Worm (Caenorhabditis elegans) whole organism, dauer: ENCODE data around the gene nhr-78.

ENCODE experiments used
- unc-62 ChIP-seq: sonication (generic microtip); optimal IDR thresholded peaks from 2 replicates; lab custom pipeline; 2017; ENCODE audit warnings: missing biosample characterization, missing genetic modification reagents, missing genetic modification characterization

Gene nhr-78

ce11 chrIV:4284989-4285388, 7.3 kb upstream of the nhr-78 start:
- no peak for TF ChIP-seq unc-62 (GFP tag; lab: Kevin White, UChicago)

- no peak for TF ChIP-seq unc-62 (GFP tag; lab: Kevin White, UChicago)
Measured at ce11 chrIV:4284020-4284419, 6.3 kb upstream of the nhr-78 start, which contains the start of gene F15E6.6. Gene F15E6.6, minus strand, starts transcription at chrIV:4284120.

ce11 chrIV:4272167-4272566, 5.5 kb downstream of the nhr-78 start, which contains the start of gene F36A4.1:
Gene F36A4.1, plus strand, starts transcription at chrIV:4272467.
- no peak for TF ChIP-seq unc-62 (GFP tag; lab: Kevin White, UChicago)

- no peak for TF ChIP-seq unc-62 (GFP tag; lab: Kevin White, UChicago)
Measured at ce11 chrIV:4270925-4271324, 6.8 kb downstream of the nhr-78 start, which contains the start of gene F36A4.2. Gene F36A4.2, plus strand, starts transcription at chrIV:4271225.

- TF ChIP-seq unc-62 (GFP tag; lab: Kevin White, UChicago) = no peak
Measured at ce11 chrIV:4269308-4269707, 8.4 kb downstream of the nhr-78 start, which contains the start of gene F36A4.3. Gene F36A4.3, plus strand, starts transcription at chrIV:4269608.

- TF ChIP-seq unc-62 (GFP tag; lab: Kevin White, UChicago) = no peak
Measured at ce11 chrIV:4267320-4267719, 10.4 kb downstream of the nhr-78 start, which contains the start of gene F36A4.4. Gene F36A4.4, plus strand, starts transcription at chrIV:4267620.

ce11 chrIV:4265951-4266350, 11.7 kb downstream of the nhr-78 start:
- no peak for TF ChIP-seq unc-62 (GFP tag; lab: Kevin White, UChicago)

ce11 chrIV:4265224-4265623, 12.5 kb downstream of the nhr-78 start, which contains the start of gene F36A4.5:
Gene F36A4.5, plus strand, starts transcription at chrIV:4265524.
- no peak for TF ChIP-seq unc-62 (GFP tag; lab: Kevin White, UChicago)

- no peak for TF ChIP-seq unc-62 (GFP tag; lab: Kevin White, UChicago)
Measured at ce11 chrIV:4264649-4265048, 13.0 kb downstream of the nhr-78 start.

ce11 chrIV:4262993-4263392, 14.7 kb downstream of the nhr-78 start, which contains the start of gene col-33:
Gene col-33, plus strand, starts transcription at chrIV:4263293.
- no peak for TF ChIP-seq unc-62 (GFP tag; lab: Kevin White, UChicago)

ce11 chrIV:4259433-4259832, 18.2 kb downstream of the nhr-78 start:
- TF ChIP-seq unc-62 (GFP tag; lab: Kevin White, UChicago) = no peak

ce11 chrIV:4254989-4255582, 22.6 kb downstream of the nhr-78 start:
- TF ChIP-seq unc-62 (GFP tag; lab: Kevin White, UChicago) = no peak

ce11 chrIV:4247770-4248169, 29.9 kb downstream of the nhr-78 start, which contains the start of gene ama-1:
Gene ama-1, plus strand, starts transcription at chrIV:4248070.
- TF ChIP-seq unc-62 (GFP tag; lab: Kevin White, UChicago) = no peak

- TF ChIP-seq unc-62 (GFP tag; lab: Kevin White, UChicago) = no peak
Measured at ce11 chrIV:4247334-4247733, 30.3 kb downstream of the nhr-78 start.

- no peak for TF ChIP-seq unc-62 (GFP tag; lab: Kevin White, UChicago)
Measured at ce11 chrIV:4246493-4246892, 31.2 kb downstream of the nhr-78 start, which contains the start of gene ttr-20. Gene ttr-20, plus strand, starts transcription at chrIV:4246793.

ce11 chrIV:4244510-4244909, 33.2 kb downstream of the nhr-78 start, which contains the start of gene col-34:
Gene col-34, minus strand, starts transcription at chrIV:4244610.
- no peak for TF ChIP-seq unc-62 (GFP tag; lab: Kevin White, UChicago)
